Fruit fly (Drosophila melanogaster) whole organism, wandering third instar larva: ENCODE measurements around the gene CG43740.

ENCODE experiments used
- Hnf4 ChIP-seq: fragments of 200-800 bp; sonication (Bioruptor generic); optimal IDR thresholded peaks from 2 replicates; lab custom pipeline; 2016; ENCODE audit warnings: missing biosample characterization, mild to moderate bottlenecking, missing genetic modification characterization
- usp ChIP-seq: fragments of >200 bp; optimal IDR thresholded peaks from 2 replicates; lab custom pipeline; 2017; ENCODE audit warnings: missing biosample characterization, missing genetic modification characterization

dm6 chrX:10320425-10320978 lies 12.9 kb upstream of the CG43740 start:
- TF ChIP-seq usp (GFP tag; lab: Kevin White, UChicago), result no peak
- no peak for TF ChIP-seq Hnf4 (GFP tag; lab: Kevin White, UChicago)
